Worm (Caenorhabditis elegans) whole organism, midembryonic: ENCODE measurements around the gene sri-19.

Experiments used
- cog-1 ChIP-seq: sonication (generic microtip); optimal IDR thresholded peaks from 2 replicates; lab custom pipeline; 2016; ENCODE audit warnings: missing genetic modification characterization, missing compliant biosample characterization
- med-1 ChIP-seq: sonication (generic microtip); optimal IDR thresholded peaks from 2 replicates; lab custom pipeline; 2017; ENCODE audit warnings: missing genetic modification characterization, mild to moderate bottlenecking, missing compliant biosample characterization, antibody characterized with exemption, missing genetic modification reagents; ENCODE audit not compliant: insufficient read depth

- TF ChIP-seq cog-1 (tag; lab: Kevin White, UChicago) (no peak), med-1 (GFP tag; lab: Kevin White, UChicago) (no peak)
These were observed 8.2 kb downstream of the sri-19 start, which contains the start of the genes aqp-3 and Y69E1A.8 for ce11 chrIV:10966359-10966758.
